Fruit fly (Drosophila melanogaster): Measurements from ENCODE around the gene Nepl17.

Nepl17 gene

dm6 chr3R:28831626-28832267, 41.0 kb upstream of the Nepl17 start, which contains the start of gene WASp (continued):
- TF ChIP-seq hbn (GFP tag; IDR thresholded peaks at IDR 0.05; ENCODE audit: partially characterized antibody) (no peak), dpn (GFP tag; optimal IDR thresholded peaks at IDR 0.05) (peak in 1 of 2 experiments; percentile 78), CG31365 (tag; optimal IDR thresholded peaks at IDR 0.05) (peak; percentile 64), fd102C (GFP tag; optimal IDR thresholded peaks at IDR 0.05) (peak; percentile 49), en (GFP tag; optimal IDR thresholded peaks at IDR 0.05) (peak; percentile 61), MTF-1 (GFP tag; optimal IDR thresholded peaks at IDR 0.05; ENCODE audit: borderline replicate concordance) (peak; percentile 60), CG3163 (GFP tag; optimal IDR thresholded peaks at IDR 0.05) (peak; percentile 70), Dbx (GFP tag; IDR thresholded peaks at IDR 0.05) (peak; percentile 52; the same call in 1 of the 3 replicates), CG10462 (GFP tag; optimal IDR thresholded peaks at IDR 0.05) (peak; percentile 36), CG31441 (GFP tag; IDR thresholded peaks at IDR 0.05) (no peak), CG10543 (GFP tag; optimal IDR thresholded peaks at IDR 0.05) (no peak), Lpt (GFP tag; optimal IDR thresholded peaks at IDR 0.05) (no peak), lab (GFP tag; optimal IDR thresholded peaks at IDR 0.05) (peak; percentile 81), Xbp1 (GFP tag; optimal IDR thresholded peaks at IDR 0.05) (peak; percentile 80), sens-2 (GFP tag; IDR thresholded peaks at IDR 0.05) (0 out of 2 replicates have a peak, but pooled peaks have one; percentile 42), D19B (GFP tag; optimal IDR thresholded peaks at IDR 0.05) (no peak), amos (GFP tag; IDR thresholded peaks at IDR 0.05; ENCODE audit: partially characterized antibody) (peak; percentile 68), HHEX (GFP tag; optimal IDR thresholded peaks at IDR 0.05) (peak; percentile 55), CG3995 (GFP tag; optimal IDR thresholded peaks at IDR 0.05) (peak; percentile 69), tll (GFP tag; optimal IDR thresholded peaks at IDR 0.05) (no peak), ab (GFP tag; optimal IDR thresholded peaks at IDR 0.05) (no peak), hth (optimal IDR thresholded peaks at IDR 0.05) (no peak), CG13296 (GFP tag; optimal IDR thresholded peaks at IDR 0.05) (no peak), Hand (GFP tag; optimal IDR thresholded peaks at IDR 0.05) (no peak), Hr39 (optimal IDR thresholded peaks at IDR 0.05) (no peak), CG14441 (GFP tag; IDR thresholded peaks at IDR 0.05) (peak; percentile 70), CG13775 (GFP tag; optimal IDR thresholded peaks at IDR 0.05) (peak; percentile 79), CG10274 (GFP tag; optimal IDR thresholded peaks at IDR 0.05) (peak; percentile 15), bab2 (GFP tag; optimal IDR thresholded peaks at IDR 0.05) (peak; percentile 68), CG34422 (GFP tag; IDR thresholded peaks at IDR 0.05) (peak; percentile 35; the same call in 1 of the 3 replicates), prd (optimal IDR thresholded peaks at IDR 0.05) (no peak), prd (GFP tag; IDR thresholded peaks at IDR 0.05) (peak; percentile 46; the same call in 1 of the 3 replicates), ac (GFP tag; optimal IDR thresholded peaks at IDR 0.05) (no peak), CG17829 (tag; optimal IDR thresholded peaks at IDR 0.05) (peak; percentile 77), CG11398 (GFP tag; optimal IDR thresholded peaks at IDR 0.05) (peak; percentile 65), gsb (GFP tag; IDR thresholded peaks at IDR 0.05) (peak; percentile 45; the same call in 1 of the 2 replicates), lmd (GFP tag; IDR thresholded peaks at IDR 0.05) (peak; percentile 46; the same call in 1 of the 2 replicates), Jarid2 (GFP tag; optimal IDR thresholded peaks at IDR 0.05) (no peak), CG10979 (tag; optimal IDR thresholded peaks at IDR 0.05) (peak; percentile 39), Bdp1 (GFP tag; optimal IDR thresholded peaks at IDR 0.05) (peak; percentile 44), Dref (GFP tag; IDR thresholded peaks at IDR 0.05) (peak; percentile 80), fd64A (GFP tag; optimal IDR thresholded peaks at IDR 0.05) (no peak), CG8359 (GFP tag; optimal IDR thresholded peaks at IDR 0.05; ENCODE audit: borderline replicate concordance) (peak; percentile 30), CHES-1-like (GFP tag; optimal IDR thresholded peaks at IDR 0.05) (peak; percentile 83), CG13123 (GFP tag; optimal IDR thresholded peaks at IDR 0.05) (peak; percentile 21), fd3F (GFP tag; optimal IDR thresholded peaks at IDR 0.05) (peak; percentile 49), CG4730 (GFP tag; IDR thresholded peaks at IDR 0.05) (peak; percentile 50), slbo (GFP tag; IDR thresholded peaks at IDR 0.05) (peak; percentile 67), CG12299 (tag; optimal IDR thresholded peaks at IDR 0.05) (peak; percentile 39), HmgD (GFP tag; optimal IDR thresholded peaks at IDR 0.05) (peak; percentile 66)
